Worm (Caenorhabditis elegans) whole organism, L2 larva: ENCODE measurements around the gene eri-1.

Experiments
- F13H6.1 ChIP-seq: sonication (generic microtip); optimal IDR thresholded peaks from 2 replicates; lab custom pipeline; 2016; ENCODE audit warnings: missing genetic modification characterization, missing compliant biosample characterization
- alr-1 ChIP-seq: fragments of 150-350 bp; optimal IDR thresholded peaks from 2 replicates; lab custom pipeline; 2014; ENCODE audit warnings: missing biosample characterization, missing genetic modification characterization
- aly-2 ChIP-seq: fragments of 150-350 bp; optimal IDR thresholded peaks from 2 replicates; lab custom pipeline; 2014; ENCODE audit warnings: missing biosample characterization, missing genetic modification characterization
- ama-1 ChIP-seq: fragments of 150-350 bp; optimal IDR thresholded peaks from 2 replicates; lab custom pipeline; 2018; ENCODE audit warnings: inconsistent platforms
- blmp-1 ChIP-seq: sonication (generic microtip); optimal IDR thresholded peaks from 2 replicates; lab custom pipeline; 2017; ENCODE audit warnings: missing genetic modification characterization, mild to moderate bottlenecking, missing compliant biosample characterization, antibody characterized with exemption, moderate library complexity; ENCODE audit not compliant: insufficient read depth
- crh-2 ChIP-seq: sonication (generic microtip); optimal IDR thresholded peaks from 2 replicates; lab custom pipeline; 2017; ENCODE audit warnings: missing biosample characterization, missing genetic modification characterization
- dmd-4 ChIP-seq: sonication (generic microtip); optimal IDR thresholded peaks from 2 replicates; lab custom pipeline; 2017; ENCODE audit warnings: missing biosample characterization, missing genetic modification characterization
- elt-3 ChIP-seq: sonication (generic microtip); optimal IDR thresholded peaks from 2 replicates; lab custom pipeline; 2017; ENCODE audit warnings: missing biosample characterization, missing genetic modification characterization
- fos-1 ChIP-seq: fragments of 150-350 bp; optimal IDR thresholded peaks from 2 replicates; lab custom pipeline; 2014; ENCODE audit warnings: missing biosample characterization, missing genetic modification characterization
- gmeb-1 ChIP-seq: fragments of 150-350 bp; optimal IDR thresholded peaks from 2 replicates; lab custom pipeline; 2014; ENCODE audit warnings: missing biosample characterization, missing genetic modification characterization
- lsy-2 ChIP-seq, 2 experiments: fragments of 150-350 bp in 1 of 2; sonication (generic microtip) in 1 of 2; optimal IDR thresholded peaks; 2 replicates each; lab custom pipeline; 2014 to 2017; ENCODE audit warnings: missing biosample characterization in 2 of 2, missing genetic modification characterization in 2 of 2
- mbf-1 ChIP-seq: sonication (generic microtip); optimal IDR thresholded peaks from 2 replicates; lab custom pipeline; 2017; ENCODE audit warnings: missing biosample characterization, missing genetic modification characterization
- mdl-1 ChIP-seq, 2 experiments: fragments of 150-350 bp in 1 of 2; sonication (generic microtip) in 1 of 2; optimal IDR thresholded peaks; 2 replicates each; lab custom pipeline; 2017; ENCODE audit warnings: missing biosample characterization in 2 of 2, missing genetic modification characterization in 2 of 2
- nhr-10 ChIP-seq: sonication (generic microtip); optimal IDR thresholded peaks from 2 replicates; lab custom pipeline; 2017; ENCODE audit warnings: missing biosample characterization, missing genetic modification characterization
- nhr-12 ChIP-seq: fragments of 150-350 bp; optimal IDR thresholded peaks from 2 replicates; lab custom pipeline; 2014; ENCODE audit warnings: missing biosample characterization, missing genetic modification characterization
- nhr-23 ChIP-seq: fragments of 150-350 bp; optimal IDR thresholded peaks from 2 replicates; lab custom pipeline; 2014; ENCODE audit warnings: missing biosample characterization, missing genetic modification reagents, missing genetic modification characterization
- nhr-237 ChIP-seq: fragments of 150-350 bp; optimal IDR thresholded peaks from 2 replicates; lab custom pipeline; 2014; ENCODE audit warnings: missing biosample characterization, missing genetic modification characterization
- nhr-25 ChIP-seq: fragments of 150-350 bp; sonication (generic microtip); optimal IDR thresholded peaks from 3 replicates; lab custom pipeline; 2014; ENCODE audit warnings: missing biosample characterization, missing genetic modification characterization
- nhr-6 ChIP-seq: fragments of 150-350 bp; optimal IDR thresholded peaks from 2 replicates; lab custom pipeline; 2014; ENCODE audit warnings: missing biosample characterization, missing genetic modification characterization
- peb-1 ChIP-seq: fragments of 150-350 bp; optimal IDR thresholded peaks from 2 replicates; lab custom pipeline; 2014; ENCODE audit warnings: missing biosample characterization, missing genetic modification characterization
- sma-3 ChIP-seq: sonication (generic microtip); optimal IDR thresholded peaks from 2 replicates; lab custom pipeline; 2016; ENCODE audit warnings: missing genetic modification reagents, missing genetic modification characterization, missing compliant biosample characterization
- snpc-4 ChIP-seq: fragments of 150-350 bp; optimal IDR thresholded peaks from 2 replicates; lab custom pipeline; 2014; ENCODE audit warnings: missing biosample characterization, missing genetic modification characterization
- unc-55 ChIP-seq: fragments of 150-350 bp; sonication (generic microtip); optimal IDR thresholded peaks from 3 replicates; lab custom pipeline; 2014; ENCODE audit warnings: missing biosample characterization, missing genetic modification reagents, missing genetic modification characterization
- unc-62 ChIP-seq: fragments of 150-350 bp; optimal IDR thresholded peaks from 2 replicates; lab custom pipeline; 2014; ENCODE audit warnings: missing biosample characterization, missing genetic modification reagents, missing genetic modification characterization
- zag-1 ChIP-seq: fragments of 150-350 bp; optimal IDR thresholded peaks from 2 replicates; lab custom pipeline; 2014; ENCODE audit warnings: missing biosample characterization, missing genetic modification characterization
- ztf-11 ChIP-seq: sonication (generic microtip); optimal IDR thresholded peaks from 2 replicates; lab custom pipeline; 2017; ENCODE audit warnings: missing biosample characterization, missing genetic modification characterization
- ztf-4 ChIP-seq: fragments of 150-350 bp; optimal IDR thresholded peaks from 2 replicates; lab custom pipeline; 2014; ENCODE audit warnings: missing biosample characterization, missing genetic modification characterization

eri-1 gene

ce11 chrIV:366406-366805 lies 53.4 kb downstream of the eri-1 start (continued):
- no peak for TF ChIP-seq ztf-4 (tag; lab: Kevin White, UChicago)
- TF ChIP-seq F13H6.1 (tag; lab: Kevin White, UChicago), result peak; percentile 7
- no peak for TF ChIP-seq elt-3
- peak; percentile 57 for TF ChIP-seq blmp-1 (tag; lab: Kevin White, UChicago)
- no peak for TF ChIP-seq ztf-11 (tag; lab: Kevin White, UChicago)
- no peak for TF ChIP-seq zag-1 (tag; lab: Kevin White, UChicago)
- peak; percentile 1 for TF ChIP-seq nhr-6
- no peak for TF ChIP-seq gmeb-1 (tag; lab: Kevin White, UChicago)
- TF ChIP-seq unc-62 (GFP tag; lab: Kevin White, UChicago), result no peak
- TF ChIP-seq mdl-1 (tag; optimal IDR thresholded peaks at IDR 0.05; lab: Kevin White, UChicago), result no peak
- no peak for TF ChIP-seq dmd-4 (tag; lab: Kevin White, UChicago)
- TF ChIP-seq fos-1 (tag; lab: Kevin White, UChicago), result peak; percentile 11
- TF ChIP-seq nhr-10 (tag; lab: Kevin White, UChicago), result no peak
- TF ChIP-seq alr-1 (tag; lab: Kevin White, UChicago), result no peak
- no peak for TF ChIP-seq sma-3 (GFP tag; lab: Kevin White, UChicago)
- no peak for TF ChIP-seq ama-1
- no peak for TF ChIP-seq aly-2 (tag; lab: Kevin White, UChicago)
- no peak for TF ChIP-seq nhr-23
- TF ChIP-seq nhr-12 (tag; lab: Kevin White, UChicago), result no peak
- no peak for TF ChIP-seq nhr-237 (tag; lab: Kevin White, UChicago)
- peak in 1 of 2 experiments; percentile 59 for TF ChIP-seq lsy-2 (tag; optimal IDR thresholded peaks at IDR 0.05; lab: Kevin White, UChicago)
- no peak for TF ChIP-seq snpc-4 (tag; lab: Kevin White, UChicago)
- TF ChIP-seq unc-55 (GFP tag; lab: Kevin White, UChicago), result peak; percentile 77
- no peak for TF ChIP-seq peb-1 (tag; lab: Kevin White, UChicago)
- TF ChIP-seq nhr-25 (tag; lab: Kevin White, UChicago), result peak; percentile 63
- TF ChIP-seq mbf-1 (tag; lab: Kevin White, UChicago), result no peak
- peak; percentile 74 for TF ChIP-seq crh-2 (tag; lab: Kevin White, UChicago)
- TF ChIP-seq, all 48 proteins: peak for 11
